Worm (Caenorhabditis elegans) whole organism, young adult: ENCODE data around the gene rpn-2.

Source experiments
- B0019.2 ChIP-seq: fragments of 200-800 bp; sonication (Bioruptor generic); conservative IDR thresholded peaks from 2 replicates; pipeline ENCODE4 v1.3.6; 2022; ENCODE audit warnings: missing genetic modification reagents, missing genetic modification characterization, missing compliant biosample characterization
- B0336.3 ChIP-seq: fragments of 200-800 bp; sonication (Bioruptor generic); IDR thresholded peaks from 2 replicates; pipeline ENCODE4 v1.3.6; 2022; ENCODE audit warnings: missing genetic modification characterization, missing compliant biosample characterization
- D2030.7 ChIP-seq: fragments of 200-800 bp; sonication (Bioruptor generic); IDR thresholded peaks from 2 replicates; pipeline ENCODE4 v1.3.6; 2022; ENCODE audit warnings: missing genetic modification reagents, missing genetic modification characterization, missing compliant biosample characterization
- F33H1.4 ChIP-seq: fragments of 200-800 bp; sonication (Bioruptor generic); IDR thresholded peaks from 2 replicates; pipeline ENCODE4 v1.3.6; 2022; ENCODE audit warnings: missing genetic modification reagents, missing genetic modification characterization, missing compliant biosample characterization
- Y53G8AR.9 ChIP-seq: fragments of 200-800 bp; sonication (Bioruptor generic); conservative IDR thresholded peaks from 2 replicates; pipeline ENCODE4 v1.3.6; 2022; ENCODE audit warnings: missing genetic modification reagents, missing genetic modification characterization, missing compliant biosample characterization
- Y95B8A.8 ChIP-seq: fragments of 200-800 bp; sonication (Bioruptor generic); IDR thresholded peaks from 2 replicates; pipeline ENCODE4 v1.3.6; 2022; ENCODE audit warnings: missing genetic modification reagents, missing genetic modification characterization, missing compliant biosample characterization
- aptf-3 ChIP-seq: fragments of 200-800 bp; sonication (Bioruptor generic); IDR thresholded peaks from 2 replicates; pipeline ENCODE4 v1.3.6; 2022; ENCODE audit warnings: missing genetic modification characterization, missing compliant biosample characterization
- attf-3 ChIP-seq: fragments of 200-800 bp; sonication (Bioruptor generic); conservative IDR thresholded peaks from 2 replicates; pipeline ENCODE4 v1.3.6; 2022; ENCODE audit warnings: missing genetic modification reagents, missing genetic modification characterization, missing compliant biosample characterization
- attf-5 ChIP-seq: fragments of 200-800 bp; sonication (Bioruptor generic); optimal IDR thresholded peaks from 2 replicates; lab custom pipeline; 2018; ENCODE audit warnings: mild to moderate bottlenecking, missing genetic modification characterization, missing compliant biosample characterization
- bed-1 ChIP-seq: fragments of 200-800 bp; sonication (Bioruptor generic); IDR thresholded peaks from 2 replicates; pipeline ENCODE4 v1.3.6; 2022; ENCODE audit warnings: missing genetic modification reagents, missing genetic modification characterization, missing compliant biosample characterization
- bed-2 ChIP-seq: fragments of 200-800 bp; sonication (Bioruptor generic); IDR thresholded peaks from 2 replicates; pipeline ENCODE4 v1.3.6; 2022; ENCODE audit warnings: missing genetic modification reagents, missing genetic modification characterization, missing compliant biosample characterization
- cebp-1 ChIP-seq, 2 experiments: fragments of 200-800 bp in 1 of 2; sonication (Bioruptor generic) in 1 of 2; sonication (generic microtip) in 1 of 2; IDR thresholded peaks in 1 of 2; optimal IDR thresholded peaks in 1 of 2; 2 replicates each; pipeline versions ENCODE4 v1.3.6 to Lab custom; 2017 to 2022; ENCODE audit warnings: missing compliant biosample characterization in 2 of 2, missing genetic modification characterization in 2 of 2, mild to moderate bottlenecking in 1 of 2, missing genetic modification reagents in 1 of 2, moderate library complexity in 1 of 2
- cebp-2 ChIP-seq: fragments of 200-800 bp; sonication (Bioruptor generic); IDR thresholded peaks from 2 replicates; pipeline ENCODE4 v1.3.6; 2022; ENCODE audit warnings: missing genetic modification characterization, missing compliant biosample characterization
- ceh-58 ChIP-seq: fragments of 200-800 bp; sonication (Bioruptor generic); IDR thresholded peaks from 2 replicates; pipeline ENCODE4 v1.3.6; 2022; ENCODE audit warnings: missing genetic modification characterization, missing compliant biosample characterization
- chd-7 ChIP-seq: sonication (generic microtip); optimal IDR thresholded peaks from 2 replicates; lab custom pipeline; 2016; ENCODE audit warnings: mild to moderate bottlenecking, missing genetic modification characterization, moderate library complexity, missing compliant biosample characterization
- efl-1 ChIP-seq: fragments of 150-350 bp; optimal IDR thresholded peaks from 2 replicates; lab custom pipeline; 2014; ENCODE audit warnings: missing biosample characterization, missing genetic modification reagents, missing genetic modification characterization
- egrh-3 ChIP-seq: fragments of 200-800 bp; sonication (Bioruptor generic); IDR thresholded peaks from 2 replicates; pipeline ENCODE4 v1.3.6; 2022; ENCODE audit warnings: missing genetic modification reagents, missing genetic modification characterization, missing compliant biosample characterization
- hrde-1 ChIP-seq: sonication (generic microtip); optimal IDR thresholded peaks from 2 replicates; lab custom pipeline; 2016; ENCODE audit warnings: missing genetic modification characterization, mild to moderate bottlenecking, missing compliant biosample characterization, moderate library complexity, missing genotype, missing genetic modification reagents, borderline replicate concordance
- hsf-1 ChIP-seq: fragments of 200-800 bp; sonication (Bioruptor generic); IDR thresholded peaks from 2 replicates; pipeline ENCODE4 v1.3.6; 2022; ENCODE audit warnings: missing genetic modification reagents, missing genetic modification characterization, missing compliant biosample characterization
- lag-1 ChIP-seq: fragments of 200-800 bp; sonication (Bioruptor generic); IDR thresholded peaks from 2 replicates; pipeline ENCODE4 v1.3.6; 2022; ENCODE audit warnings: missing genetic modification reagents, missing genetic modification characterization, missing compliant biosample characterization
- let-526 ChIP-seq: fragments of 200-800 bp; sonication (Bioruptor generic); IDR thresholded peaks from 2 replicates; pipeline ENCODE4 v1.3.6; 2022; ENCODE audit warnings: missing genetic modification reagents, missing genetic modification characterization, missing compliant biosample characterization
- let-607 ChIP-seq, 2 experiments: fragments of 200-800 bp in 1 of 2; sonication (Bioruptor generic) in 1 of 2; sonication (generic microtip) in 1 of 2; optimal IDR thresholded peaks; 2 replicates each; lab custom pipeline; 2016 to 2018; ENCODE audit warnings: mild to moderate bottlenecking in 2 of 2, missing compliant biosample characterization in 2 of 2, missing genetic modification characterization in 2 of 2, moderate library complexity in 2 of 2, missing genotype in 1 of 2
- lin-35 ChIP-seq, 3 experiments: fragments of 150-350 bp in 2 of 3; sonication (generic microtip) in 1 of 3; optimal IDR thresholded peaks; 2 replicates each; lab custom pipeline; 2014 to 2018; ENCODE audit warnings: missing biosample characterization in 3 of 3, missing genetic modification characterization in 3 of 3, missing genetic modification reagents in 3 of 3
- lin-40 ChIP-seq: sonication (generic microtip); optimal IDR thresholded peaks from 2 replicates; lab custom pipeline; 2016; ENCODE audit warnings: missing genetic modification characterization, mild to moderate bottlenecking, missing compliant biosample characterization, missing genotype, missing genetic modification reagents
- lin-54 ChIP-seq: fragments of 200-800 bp; sonication (Bioruptor generic); optimal IDR thresholded peaks from 2 replicates; lab custom pipeline; 2018; ENCODE audit warnings: mild to moderate bottlenecking, missing genetic modification characterization, missing compliant biosample characterization
- lsl-1 ChIP-seq: fragments of 200-800 bp; sonication (Bioruptor generic); optimal IDR thresholded peaks from 2 replicates; lab custom pipeline; 2018; ENCODE audit warnings: mild to moderate bottlenecking, missing genetic modification characterization, moderate library complexity, missing compliant biosample characterization
- madf-3 ChIP-seq: fragments of 200-800 bp; sonication (Bioruptor generic); IDR thresholded peaks from 2 replicates; pipeline ENCODE4 v1.3.6; 2022; ENCODE audit warnings: missing genetic modification reagents, missing genetic modification characterization, missing compliant biosample characterization
- madf-6 ChIP-seq: fragments of 200-800 bp; sonication (Bioruptor generic); IDR thresholded peaks from 2 replicates; pipeline ENCODE4 v1.3.6; 2022; ENCODE audit warnings: missing genetic modification reagents, missing genetic modification characterization, missing compliant biosample characterization
- madf-8 ChIP-seq: fragments of 200-800 bp; sonication (Bioruptor generic); conservative IDR thresholded peaks from 2 replicates; pipeline ENCODE4 v1.3.6; 2022; ENCODE audit warnings: missing genetic modification reagents, missing genetic modification characterization, missing compliant biosample characterization
- mcd-1 ChIP-seq: fragments of 200-800 bp; sonication (Bioruptor generic); IDR thresholded peaks from 2 replicates; pipeline ENCODE4 v1.3.6; 2022; ENCODE audit warnings: missing genetic modification reagents, missing genetic modification characterization, missing compliant biosample characterization
- nfyb-1 ChIP-seq: fragments of 200-800 bp; sonication (Bioruptor generic); IDR thresholded peaks from 2 replicates; pipeline ENCODE4 v1.3.6; 2022; ENCODE audit warnings: missing genetic modification reagents, missing genetic modification characterization, missing compliant biosample characterization
- nhr-120 ChIP-seq: fragments of 200-800 bp; sonication (Bioruptor generic); IDR thresholded peaks from 2 replicates; pipeline ENCODE4 v1.3.6; 2022; ENCODE audit warnings: missing genetic modification characterization, missing compliant biosample characterization
- nhr-80 ChIP-seq: sonication (generic microtip); optimal IDR thresholded peaks from 2 replicates; lab custom pipeline; 2016; ENCODE audit warnings: missing genetic modification characterization, missing compliant biosample characterization
- pbrm-1 ChIP-seq: fragments of 200-800 bp; sonication (Bioruptor generic); IDR thresholded peaks from 2 replicates; pipeline ENCODE4 v1.3.6; 2022; ENCODE audit warnings: missing genetic modification reagents, missing genetic modification characterization, missing compliant biosample characterization
- rcor-1 ChIP-seq: fragments of 200-800 bp; sonication (Bioruptor generic); IDR thresholded peaks from 2 replicates; pipeline ENCODE4 v1.3.6; 2022; ENCODE audit warnings: missing genetic modification reagents, missing genetic modification characterization, missing compliant biosample characterization
- rec-8 ChIP-seq, 2 experiments: sonication (generic microtip); optimal IDR thresholded peaks; 2 replicates each; lab custom pipeline; 2016; ENCODE audit warnings: mild to moderate bottlenecking in 2 of 2, missing genetic modification characterization in 2 of 2, missing genetic modification reagents in 2 of 2, missing genotype in 2 of 2, missing biosample characterization in 1 of 2, missing compliant biosample characterization in 1 of 2, moderate library complexity in 1 of 2
- repo-1 ChIP-seq: sonication (generic microtip); optimal IDR thresholded peaks from 2 replicates; lab custom pipeline; 2017; ENCODE audit warnings: mild to moderate bottlenecking, missing genetic modification characterization, missing compliant biosample characterization
- snpc-1.3 ChIP-seq: sonication (generic microtip); optimal IDR thresholded peaks from 2 replicates; lab custom pipeline; 2017; ENCODE audit warnings: missing genetic modification characterization, mild to moderate bottlenecking, missing compliant biosample characterization, antibody characterized with exemption, moderate library complexity, missing genotype, missing genetic modification reagents; ENCODE audit not compliant: insufficient read depth
- snpc-3.4 ChIP-seq: sonication (generic microtip); optimal IDR thresholded peaks from 2 replicates; lab custom pipeline; 2017; ENCODE audit warnings: missing genetic modification characterization, mild to moderate bottlenecking, missing compliant biosample characterization, antibody characterized with exemption, moderate library complexity, missing genotype, missing genetic modification reagents
- snpc-4 ChIP-seq, 5 experiments: fragments of 150-350 bp in 1 of 5; sonication (generic microtip) in 4 of 5; optimal IDR thresholded peaks; 2 replicates each; lab custom pipeline; 2014 to 2018; ENCODE audit warnings: missing genetic modification characterization in 5 of 5, missing biosample characterization in 3 of 5, antibody characterized with exemption in 2 of 5, mild to moderate bottlenecking in 2 of 5, missing compliant biosample characterization in 2 of 5, missing genotype in 2 of 5, moderate library complexity in 2 of 5, missing genetic modification reagents in 1 of 5
- sptf-2 ChIP-seq: fragments of 200-800 bp; sonication (Bioruptor generic); optimal IDR thresholded peaks from 2 replicates; lab custom pipeline; 2018; ENCODE audit warnings: mild to moderate bottlenecking, missing genetic modification characterization, missing compliant biosample characterization
- tbp1 ChIP-seq: fragments of 200-800 bp; sonication (Bioruptor generic); optimal IDR thresholded peaks from 2 replicates; lab custom pipeline; 2018; ENCODE audit warnings: mild to moderate bottlenecking, missing genetic modification characterization, missing compliant biosample characterization
- tlf-1 ChIP-seq: fragments of 200-800 bp; sonication (Bioruptor generic); optimal IDR thresholded peaks from 2 replicates; lab custom pipeline; 2018; ENCODE audit warnings: mild to moderate bottlenecking, missing genetic modification characterization, missing compliant biosample characterization
- xnd-1 ChIP-seq: sonication (generic microtip); optimal IDR thresholded peaks from 2 replicates; lab custom pipeline; 2016; ENCODE audit warnings: missing genotype, missing genetic modification reagents, missing genetic modification characterization, missing compliant biosample characterization
- ztf-18 ChIP-seq: sonication (generic microtip); optimal IDR thresholded peaks from 2 replicates; lab custom pipeline; 2016; ENCODE audit warnings: missing genotype, mild to moderate bottlenecking, missing genetic modification characterization, missing compliant biosample characterization

Gene rpn-2

DNA sequence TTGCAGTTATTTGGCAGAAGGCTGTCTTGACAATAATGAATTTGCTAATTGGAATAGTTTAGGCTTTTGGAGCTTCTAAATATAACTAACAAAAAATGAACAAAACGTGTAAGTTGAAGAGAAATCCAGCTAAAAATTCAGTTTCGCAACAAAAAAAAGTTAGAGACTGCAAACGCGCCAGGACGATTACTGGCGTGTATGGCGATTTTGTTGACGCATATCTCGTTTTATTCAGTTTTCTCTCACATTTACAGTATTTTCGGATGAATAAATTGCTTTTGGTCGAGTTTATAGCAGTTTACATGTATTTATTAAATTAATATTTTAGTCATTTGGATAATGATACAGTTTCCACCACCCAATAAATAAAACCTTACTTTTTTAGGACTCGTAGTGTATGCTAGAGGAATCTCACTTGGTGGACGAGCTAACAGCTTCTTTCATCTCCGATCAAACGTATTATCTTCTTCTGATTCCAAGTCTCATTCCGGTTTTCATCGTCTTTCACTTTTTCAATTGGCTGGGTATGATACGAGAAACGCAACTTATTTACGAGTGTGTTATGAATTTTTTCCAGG is 25.9 kb upstream of the rpn-2 start, which contains the start of the genes abcf-3 and F42A10.5:
TSS of gene abcf-3 (plus strand) at position 384 of the 578 bp plus-strand sequence.
TSS of gene F42A10.5 (minus strand) at position 458 of the 578 bp plus-strand sequence.
- TF ChIP-seq ceh-58 (GFP tag; lab: Robert Waterston, UW) (no peak), snpc-4 (GFP tag; optimal IDR thresholded peaks at IDR 0.05; lab: Kevin White, UChicago) (peak; percentile 20), snpc-4 (tag; optimal IDR thresholded peaks at IDR 0.05; lab: Kevin White, UChicago) (peak in 2 of 4 experiments; percentile 1 to 21), lin-54 (GFP tag; lab: Kevin White, UChicago) (peak; percentile 64), F33H1.4 (peak; percentile 58), attf-5 (peak; percentile 33), madf-8 (GFP tag; lab: Robert Waterston, UW) (no peak), D2030.7 (GFP tag; lab: Robert Waterston, UW) (peak; percentile 41; the same call in 1 of the 2 replicates), tlf-1 (GFP tag; lab: Kevin White, UChicago) (peak; percentile 26), snpc-1.3 (peak; percentile 67), B0336.3 (no peak), cebp-2 (GFP tag; lab: Robert Waterston, UW) (no peak), lag-1 (GFP tag; lab: Robert Waterston, UW) (no peak), lin-35 (GFP tag; optimal IDR thresholded peaks at IDR 0.05; lab: Kevin White, UChicago) (peak in 1 of 3 experiments; percentile 66), Y53G8AR.9 (0 out of 2 replicates have a peak, but pooled peaks have one; percentile 58), cebp-1 (GFP tag; IDR thresholded peaks at IDR 0.05; lab: Robert Waterston, UW) (no peak), cebp-1 (tag; optimal IDR thresholded peaks at IDR 0.05; lab: Kevin White, UChicago) (peak; percentile 93), ztf-18 (peak; percentile 94), madf-6 (GFP tag; lab: Robert Waterston, UW) (peak; percentile 55; the same call in 1 of the 2 replicates), nfyb-1 (GFP tag; lab: Robert Waterston, UW) (0 out of 2 replicates have a peak, but pooled peaks have one; percentile 40), mcd-1 (GFP tag; lab: Robert Waterston, UW) (peak; percentile 66), nhr-80 (peak; percentile 41), chd-7 (tag; lab: Kevin White, UChicago) (no peak), efl-1 (GFP tag; lab: Kevin White, UChicago) (peak; percentile 23), nhr-120 (no peak), xnd-1 (tag; lab: Kevin White, UChicago) (peak; percentile 28), tbp1 (GFP tag; lab: Kevin White, UChicago) (peak; percentile 23), attf-3 (GFP tag; lab: Robert Waterston, UW) (0 out of 2 replicates have a peak, but pooled peaks have one; percentile 12), madf-3 (GFP tag; lab: Robert Waterston, UW) (no peak), let-607 (tag; optimal IDR thresholded peaks at IDR 0.05; lab: Kevin White, UChicago) (peak in 1 of 2 experiments; percentile 56), B0019.2 (GFP tag; lab: Robert Waterston, UW) (no peak), Y95B8A.8 (GFP tag; lab: Robert Waterston, UW) (no peak), let-526 (GFP tag; lab: Robert Waterston, UW) (no peak), snpc-3.4 (tag; lab: Kevin White, UChicago) (peak; percentile 29), rec-8 (tag; optimal IDR thresholded peaks at IDR 0.05; lab: Kevin White, UChicago) (no peak), hsf-1 (no peak), bed-2 (no peak), aptf-3 (no peak), rcor-1 (GFP tag; lab: Robert Waterston, UW) (0 out of 2 replicates have a peak, but pooled peaks have one; percentile 31), hrde-1 (no peak), sptf-2 (no peak), egrh-3 (no peak), bed-1 (no peak), repo-1 (tag; lab: Kevin White, UChicago) (no peak), lin-40 (tag; lab: Kevin White, UChicago) (peak; percentile 52), pbrm-1 (GFP tag; lab: Robert Waterston, UW) (peak; percentile 41; the same call in 1 of the 2 replicates), lsl-1 (GFP tag; lab: Kevin White, UChicago) (peak; percentile 47)
